Fruit fly (Drosophila melanogaster): ENCODE data around the gene CG14253.

Gene CG14253

dm6 chr3R:27019701-27020172 is 41.4 kb downstream of the CG14253 start, which contains the start of gene CG17191:
CG17191 (minus strand) TSS chr3R:27019751.
- TF ChIP-seq CG14655 (GFP tag; optimal IDR thresholded peaks at IDR 0.05) (no peak), CG8301 (tag; optimal IDR thresholded peaks at IDR 0.05) (no peak), CG15710 (tag; optimal IDR thresholded peaks at IDR 0.05) (no peak), CG9948 (tag; optimal IDR thresholded peaks at IDR 0.05) (no peak), CG8159 (tag; optimal IDR thresholded peaks at IDR 0.05) (no peak), CG32121 (GFP tag; IDR thresholded peaks at IDR 0.05) (no peak), Pif1A (GFP tag; optimal IDR thresholded peaks at IDR 0.05) (no peak), gl (tag; optimal IDR thresholded peaks at IDR 0.05) (no peak), CG4496 (GFP tag; IDR thresholded peaks at IDR 0.05) (no peak), D1 (tag; optimal IDR thresholded peaks at IDR 0.05) (no peak), Ets98B (GFP tag; IDR thresholded peaks at IDR 0.05) (no peak)

DNA sequence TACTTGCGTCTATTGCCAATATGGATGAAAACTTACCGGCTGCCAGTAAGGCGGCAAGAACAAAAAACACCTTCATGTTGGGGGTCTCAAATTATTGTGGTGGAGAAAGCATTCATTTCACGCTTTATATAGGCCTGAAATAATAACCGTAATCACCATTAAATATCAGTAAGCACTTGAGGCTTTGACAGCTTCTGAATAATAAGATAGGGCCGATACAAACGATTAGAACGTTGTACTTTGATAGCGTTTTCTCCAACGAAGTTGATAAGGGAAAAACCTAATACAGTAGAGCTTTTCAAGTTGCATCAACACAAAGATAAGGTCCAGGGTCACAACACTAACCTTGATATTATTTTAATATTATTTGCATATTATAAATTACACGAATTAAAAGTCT is 42.9 kb downstream of the CG14253 start, which contains the start of gene CG6283:
CG6283 (minus strand) TSS at position 101 of the 400 bp plus-strand sequence.
- no peak for TF ChIP-seq CG10348 (GFP tag; IDR thresholded peaks at IDR 0.05)
- TF ChIP-seq EcR (GFP tag; optimal IDR thresholded peaks at IDR 0.05), result no peak
- TF ChIP-seq Ets98B (GFP tag; IDR thresholded peaks at IDR 0.05), result no peak
- TF ChIP-seq fd96Ca (GFP tag; IDR thresholded peaks at IDR 0.05), result no peak
- no peak for TF ChIP-seq Pif1A (GFP tag; optimal IDR thresholded peaks at IDR 0.05)

dm6 chr3R:27023117-27023516 is 44.8 kb downstream of the CG14253 start, which contains the start of gene CG6277:
CG6277 (minus strand) TSS chr3R:27023217.
- TF ChIP-seq CG8301 (tag; optimal IDR thresholded peaks at IDR 0.05) (no peak), CG8159 (tag; optimal IDR thresholded peaks at IDR 0.05) (no peak), CG14655 (GFP tag; optimal IDR thresholded peaks at IDR 0.05) (no peak), gl (tag; optimal IDR thresholded peaks at IDR 0.05) (no peak), CG34367 (tag; optimal IDR thresholded peaks at IDR 0.05) (no peak), Snoo (tag; optimal IDR thresholded peaks at IDR 0.05) (no peak), CG12605 (GFP tag; IDR thresholded peaks at IDR 0.05) (no peak), Pif1B (GFP tag; optimal IDR thresholded peaks at IDR 0.05) (no peak), Pif1A (GFP tag; optimal IDR thresholded peaks at IDR 0.05) (no peak), EcR (GFP tag; optimal IDR thresholded peaks at IDR 0.05) (no peak), CG32121 (GFP tag; IDR thresholded peaks at IDR 0.05) (no peak), CG13204 (GFP tag; optimal IDR thresholded peaks at IDR 0.05) (no peak), rn (GFP tag; IDR thresholded peaks at IDR 0.05) (no peak), CG9948 (tag; optimal IDR thresholded peaks at IDR 0.05) (no peak)

DNA sequence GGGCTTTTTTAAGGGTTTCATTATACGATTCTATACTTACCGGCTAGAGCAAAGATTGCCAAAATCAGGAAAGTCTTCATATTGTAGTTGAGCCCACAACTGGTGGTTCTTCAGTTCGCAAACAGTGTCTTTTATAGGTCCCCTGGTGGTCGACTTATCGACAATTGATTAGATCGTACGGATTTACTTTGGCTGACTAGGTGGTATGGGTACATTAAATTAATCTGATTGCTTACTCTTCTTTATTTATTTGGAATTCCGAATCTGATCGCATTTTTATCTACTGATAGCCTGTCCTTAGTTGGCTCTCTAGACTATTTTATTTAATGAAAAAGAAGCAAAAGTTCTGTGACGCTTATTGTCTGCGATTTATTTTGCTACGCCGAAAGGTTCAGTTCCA is 47.7 kb downstream of the CG14253 start, which contains the start of gene CG6271:
CG6271 (minus strand) TSS at position 101 of the 400 bp plus-strand sequence.
- no peak for TF ChIP-seq CG12605 (GFP tag; IDR thresholded peaks at IDR 0.05)
- TF ChIP-seq Pif1B (GFP tag; optimal IDR thresholded peaks at IDR 0.05), result no peak
- TF ChIP-seq EcR (GFP tag; optimal IDR thresholded peaks at IDR 0.05), result no peak
- no peak for TF ChIP-seq CG13204 (GFP tag; optimal IDR thresholded peaks at IDR 0.05)
- no peak for TF ChIP-seq CG10348 (GFP tag; IDR thresholded peaks at IDR 0.05)
- TF ChIP-seq CG34367 (tag; optimal IDR thresholded peaks at IDR 0.05), result no peak
- TF ChIP-seq CG17806 (tag; optimal IDR thresholded peaks at IDR 0.05), result no peak
- no peak for TF ChIP-seq CG8159 (tag; optimal IDR thresholded peaks at IDR 0.05)
- TF ChIP-seq CG9948 (tag; optimal IDR thresholded peaks at IDR 0.05), result no peak
- TF ChIP-seq CG4496 (GFP tag; IDR thresholded peaks at IDR 0.05), result no peak
- TF ChIP-seq Snoo (tag; optimal IDR thresholded peaks at IDR 0.05), result no peak
- no peak for TF ChIP-seq CG32121 (GFP tag; IDR thresholded peaks at IDR 0.05)
- no peak for TF ChIP-seq CG14655 (GFP tag; optimal IDR thresholded peaks at IDR 0.05)
- TF ChIP-seq Ets98B (GFP tag; IDR thresholded peaks at IDR 0.05), result no peak

- TF ChIP-seq Ets98B (GFP tag; IDR thresholded peaks at IDR 0.05) (0 out of 2 replicates have a peak, but pooled peaks have one; percentile 22), D1 (tag; optimal IDR thresholded peaks at IDR 0.05) (no peak), CG8159 (tag; optimal IDR thresholded peaks at IDR 0.05) (no peak), CG8301 (tag; optimal IDR thresholded peaks at IDR 0.05) (peak; percentile 55), CG14655 (GFP tag; optimal IDR thresholded peaks at IDR 0.05) (peak; percentile 50), CG4496 (GFP tag; IDR thresholded peaks at IDR 0.05) (0 out of 3 replicates have a peak, but pooled peaks have one; percentile 17), CG15710 (tag; optimal IDR thresholded peaks at IDR 0.05) (no peak)
Measured at dm6 chr3R:27033935-27034334, 55.6 kb downstream of the CG14253 start.
